Fruit fly (Drosophila melanogaster): ENCODE measurements around the gene CG31088.
"Not testable (repeated sequence)": the region's sequence is repeated elsewhere in the genome, so short reads cannot be mapped to it uniquely, and the experiment has no call there.

CG31088 gene

DNA sequence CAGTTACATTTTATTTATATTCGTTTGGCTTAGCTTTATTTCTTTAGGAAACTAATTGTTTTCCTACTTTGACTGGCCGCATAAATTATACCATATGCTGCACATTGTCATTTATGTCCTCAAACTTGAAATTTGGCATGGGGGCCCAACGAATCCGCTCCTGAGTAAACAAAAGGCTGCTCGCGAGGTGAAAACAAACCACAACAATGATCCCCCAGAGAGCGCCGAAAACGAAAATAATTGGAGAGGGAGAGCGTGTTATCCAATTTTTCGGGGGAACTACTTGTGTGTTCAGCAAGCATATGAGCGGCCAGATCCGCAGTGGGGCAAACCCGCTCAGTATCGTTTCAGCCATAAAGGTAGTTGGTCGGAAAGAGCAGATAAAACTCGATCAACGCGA, 42.6 kb downstream of the CG31088 start, which contains the start of gene EndoU:
Gene EndoU (plus strand): TSS at position 301 of the 400 bp plus-strand sequence.
- TF ChIP-seq OdsH, tai, h (GFP tag; optimal IDR thresholded peaks at IDR 0.05): not testable (repeated sequence)

DNA sequence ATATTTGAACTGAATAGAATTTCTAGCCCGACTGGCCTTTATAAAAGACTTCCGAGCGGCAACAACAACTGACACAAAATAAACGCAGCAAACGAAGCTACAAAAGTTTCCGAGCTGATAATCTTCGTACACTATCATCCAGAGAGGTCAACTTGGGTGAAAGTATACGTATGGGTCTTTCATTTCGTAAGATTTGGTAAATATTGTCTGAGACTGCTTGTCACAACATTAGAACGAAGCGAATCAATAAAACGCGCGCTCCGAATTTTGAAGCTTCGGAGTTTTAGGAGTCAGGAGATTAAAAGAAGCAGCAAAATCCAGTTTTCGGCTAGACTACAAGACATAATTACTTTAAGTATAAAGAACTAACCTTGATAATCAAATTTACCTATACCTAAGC, 46.2 kb downstream of the CG31088 start, which contains the start of gene glob1:
Gene glob1 (minus strand): TSS at position 101 of the 400 bp plus-strand sequence.
- TF ChIP-seq Hnf4, jim, OdsH (GFP tag; optimal IDR thresholded peaks at IDR 0.05): not testable (repeated sequence)

DNA sequence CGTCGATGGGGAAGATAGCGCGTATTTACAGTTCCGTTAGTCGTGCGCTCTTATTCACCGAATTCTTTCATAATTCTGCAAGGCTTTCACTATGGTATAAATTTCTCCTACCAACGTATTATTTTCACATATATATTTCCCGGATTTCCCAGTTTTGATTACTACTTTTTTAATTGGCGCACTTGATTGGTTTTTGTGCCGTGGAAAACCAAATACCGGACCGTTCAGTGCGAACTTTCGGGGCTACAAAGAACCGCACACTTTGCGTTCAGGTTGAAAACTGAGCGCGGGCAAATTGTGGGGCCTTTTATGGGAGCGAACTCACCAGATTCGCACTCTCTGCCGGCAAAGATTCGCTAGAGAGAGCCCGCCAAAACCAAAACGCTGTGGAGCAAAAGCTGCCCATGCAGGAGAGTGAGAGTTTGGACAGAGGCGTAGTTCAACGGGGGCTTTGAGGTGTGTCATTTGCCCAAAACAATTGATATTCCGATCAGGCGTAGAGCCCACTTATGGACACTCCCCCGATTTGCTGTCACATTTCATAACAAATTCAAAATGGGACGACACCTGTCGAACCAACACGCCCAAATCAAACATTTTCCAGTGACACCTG, 49.5 kb downstream of the CG31088 start:
- TF ChIP-seq Dif (GFP tag; optimal IDR thresholded peaks at IDR 0.05; ENCODE audit: partially characterized antibody) (peak; percentile 87), dl (GFP tag; optimal IDR thresholded peaks at IDR 0.05; ENCODE audit: insufficient read depth in 1 of 2, partially characterized antibody in 2 of 2) (peak; percentile 79 to 86)

Measured in whole organism, wandering third instar larva.